Fruit fly (Drosophila melanogaster): ENCODE measurements around the gene CG14932.

The CG14932 gene

DNA sequence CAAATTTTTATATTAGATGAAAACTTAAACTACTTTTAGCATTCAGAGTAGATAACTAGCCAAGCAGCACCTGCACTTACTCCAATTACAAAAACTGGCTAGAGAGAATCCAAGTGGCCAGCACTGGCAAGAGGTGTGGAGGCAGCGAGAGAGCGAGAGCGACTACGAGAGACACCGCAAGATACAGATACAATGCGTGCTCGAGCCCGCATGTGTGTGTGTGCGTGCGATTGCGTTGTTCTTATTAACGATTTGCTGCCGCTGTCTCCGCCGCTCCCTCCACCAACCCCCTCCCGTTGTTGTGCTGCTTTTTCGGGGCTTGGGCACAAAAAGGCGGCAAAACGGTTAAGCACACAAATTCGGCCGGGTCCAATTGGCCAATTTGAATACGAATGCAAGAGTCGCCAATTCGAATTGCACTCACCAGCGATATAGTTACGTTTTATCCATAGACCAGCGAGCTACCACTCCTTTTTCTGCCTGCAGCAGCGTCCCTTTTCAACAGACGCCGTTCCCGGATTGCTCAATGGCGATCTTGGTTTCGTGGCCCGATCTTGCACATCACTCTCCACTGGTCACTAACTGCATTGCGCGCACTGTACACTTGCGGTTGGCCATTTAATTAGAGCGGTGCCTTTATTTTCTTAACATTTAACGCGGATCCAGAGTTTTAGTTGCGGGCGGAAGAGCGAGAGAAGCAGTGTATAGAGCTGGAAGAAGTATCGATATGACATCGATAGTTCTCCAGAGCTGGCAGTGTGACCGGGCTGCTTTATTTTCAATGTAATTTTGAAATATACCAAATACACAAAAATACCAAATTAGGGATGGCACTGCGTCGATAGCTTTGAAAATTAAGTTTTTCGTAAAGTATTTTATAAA, 19.2 kb downstream of the CG14932 start, which contains the start of gene crol (continued):
- peak; percentile 36 for TF ChIP-seq CoRest (tag; optimal IDR thresholded peaks at IDR 0.05)
- no peak for TF ChIP-seq CG17328 (GFP tag; IDR thresholded peaks at IDR 0.05)
- TF ChIP-seq CG14050 (GFP tag; IDR thresholded peaks at IDR 0.05), result peak; percentile 18; the same call in 1 of the 3 replicates
- no peak for TF ChIP-seq da (GFP tag; optimal IDR thresholded peaks at IDR 0.05)
- peak; percentile 52 for TF ChIP-seq CG30020 (tag; optimal IDR thresholded peaks at IDR 0.05)
- TF ChIP-seq chinmo (GFP tag; IDR thresholded peaks at IDR 0.05; ENCODE audit: partially characterized antibody), result peak; percentile 92
- no peak for TF ChIP-seq CG6683 (GFP tag; optimal IDR thresholded peaks at IDR 0.05)
- TF ChIP-seq CG15011 (GFP tag; optimal IDR thresholded peaks at IDR 0.05), result no peak
- TF ChIP-seq run (tag; optimal IDR thresholded peaks at IDR 0.05), result no peak
- peak; percentile 0 for TF ChIP-seq bcd (GFP tag; optimal IDR thresholded peaks at IDR 0.05)
- peak; percentile 60 for TF ChIP-seq Rfx (GFP tag; IDR thresholded peaks at IDR 0.05)
- TF ChIP-seq lola (GFP tag; optimal IDR thresholded peaks at IDR 0.05), result peak in 1 of 3 experiments; percentile 13
- TF ChIP-seq ara (GFP tag; IDR thresholded peaks at IDR 0.05), result no peak
- no peak for TF ChIP-seq Hr78 (GFP tag; optimal IDR thresholded peaks at IDR 0.05)
- no peak for TF ChIP-seq CG6854 (GFP tag; optimal IDR thresholded peaks at IDR 0.05)
- peak; percentile 90 for TF ChIP-seq amos (GFP tag; IDR thresholded peaks at IDR 0.05; ENCODE audit: partially characterized antibody)
- TF ChIP-seq Chrac-16 (GFP tag; optimal IDR thresholded peaks at IDR 0.05), result no peak
- TF ChIP-seq CG1233 (GFP tag; optimal IDR thresholded peaks at IDR 0.05), result no peak
- TF ChIP-seq lmd (GFP tag; IDR thresholded peaks at IDR 0.05), result no peak; the same call in 1 of the 2 replicates
- no peak for TF ChIP-seq Kr (GFP tag; optimal IDR thresholded peaks at IDR 0.05)
- TF ChIP-seq cwo (GFP tag; optimal IDR thresholded peaks at IDR 0.05), result no peak
- no peak for TF ChIP-seq fd64A (GFP tag; optimal IDR thresholded peaks at IDR 0.05)
- no peak for TF ChIP-seq Lpt (GFP tag; optimal IDR thresholded peaks at IDR 0.05)
- peak; percentile 87 for TF ChIP-seq CG10543 (GFP tag; optimal IDR thresholded peaks at IDR 0.05)
- peak; percentile 43 for TF ChIP-seq Hmr (GFP tag; optimal IDR thresholded peaks at IDR 0.05)
- TF ChIP-seq vvl (GFP tag; IDR thresholded peaks at IDR 0.05), result peak; percentile 21; the same call in 1 of the 2 replicates
- TF ChIP-seq CG4854 (GFP tag; optimal IDR thresholded peaks at IDR 0.05), result no peak
- peak in 1 of 2 experiments; percentile 17 for TF ChIP-seq bsh (GFP tag; optimal IDR thresholded peaks at IDR 0.05)
- peak; percentile 70 for TF ChIP-seq inv (GFP tag; IDR thresholded peaks at IDR 0.05; ENCODE audit: partially characterized antibody)
- TF ChIP-seq esg (GFP tag; conservative IDR thresholded peaks at IDR 0.05), result no peak
- TF ChIP-seq Mad (GFP tag; optimal IDR thresholded peaks at IDR 0.05), result no peak
- TF ChIP-seq TFAM (GFP tag; optimal IDR thresholded peaks at IDR 0.05), result no peak
- TF ChIP-seq CG3281 (GFP tag; optimal IDR thresholded peaks at IDR 0.05), result no peak
- no peak for TF ChIP-seq CG9215 (GFP tag; IDR thresholded peaks at IDR 0.05)
- TF ChIP-seq C15 (GFP tag; IDR thresholded peaks at IDR 0.05), result no peak
- no peak for TF ChIP-seq CG10321 (GFP tag; IDR thresholded peaks at IDR 0.05)
- no peak for TF ChIP-seq Abd-B (GFP tag; optimal IDR thresholded peaks at IDR 0.05)
- TF ChIP-seq Dek (tag; optimal IDR thresholded peaks at IDR 0.05), result peak; percentile 40
- no peak for TF ChIP-seq CG18764 (GFP tag; optimal IDR thresholded peaks at IDR 0.05)
- TF ChIP-seq ase (GFP tag; IDR thresholded peaks at IDR 0.05), result no peak
- no peak for TF ChIP-seq HmgD (GFP tag; optimal IDR thresholded peaks at IDR 0.05)
- no peak for TF ChIP-seq CG12104 (GFP tag; optimal IDR thresholded peaks at IDR 0.05)
- peak; percentile 91 for TF ChIP-seq CG6175 (GFP tag; IDR thresholded peaks at IDR 0.05)
- TF ChIP-seq croc (GFP tag; conservative IDR thresholded peaks at IDR 0.05), result no peak
- TF ChIP-seq CG9609 (GFP tag; optimal IDR thresholded peaks at IDR 0.05), result no peak
- peak; percentile 20 for TF ChIP-seq NC2β (GFP tag; optimal IDR thresholded peaks at IDR 0.05)
- TF ChIP-seq CG11247 (GFP tag; IDR thresholded peaks at IDR 0.05), result no peak
- no peak for TF ChIP-seq pho (GFP tag; optimal IDR thresholded peaks at IDR 0.05)
- no peak for TF ChIP-seq Antp (GFP tag; optimal IDR thresholded peaks at IDR 0.05)

Measured in whole organism, embryonic.